Fruit fly (Drosophila melanogaster): Measurements from ENCODE around the gene CG11878.

dm6 chr3R:25313771-25314170, 40.1 kb downstream of the CG11878 start, which contains the start of gene CG31087:
- TF ChIP-seq insv (optimal IDR thresholded peaks at IDR 0.05) (no peak), Myc (optimal IDR thresholded peaks at IDR 0.05) (no peak), ttk (optimal IDR thresholded peaks at IDR 0.05) (no peak)

Measured in Kc167 (cell line).